Fruit fly (Drosophila melanogaster) whole organism, embryonic: ENCODE data around the gene Vha100-2.

Source experiments
- Adf1 ChIP-seq: fragments of 200-800 bp; sonication (Bioruptor generic); IDR thresholded peaks from 2 replicates; pipeline ENCODE4 v1.3.6; 2022; ENCODE audit warnings: missing biosample characterization, missing genetic modification characterization
- Aef1 ChIP-seq: fragments of 200-800 bp; sonication (Bioruptor generic); IDR thresholded peaks from 3 replicates; pipeline ENCODE4 v1.3.6; 2022; ENCODE audit warnings: missing biosample characterization, missing genetic modification characterization
- Atf-2 ChIP-seq: fragments of 200-800 bp; sonication (Bioruptor generic); optimal IDR thresholded peaks from 2 replicates; lab custom pipeline; 2016; ENCODE audit warnings: missing biosample characterization, missing genetic modification characterization
- Blimp-1 ChIP-seq: fragments of 200-800 bp; sonication (Bioruptor generic); optimal IDR thresholded peaks from 3 replicates; lab custom pipeline; 2018; ENCODE audit warnings: missing biosample characterization, missing genetic modification characterization, mild to moderate bottlenecking, moderate library complexity, missing genetic modification reagents
- BtbVII ChIP-seq: fragments of 200-800 bp; sonication (Bioruptor generic); optimal IDR thresholded peaks from 3 replicates; lab custom pipeline; 2017; ENCODE audit warnings: missing biosample characterization, mild to moderate bottlenecking, missing genetic modification characterization
- C15 ChIP-seq: fragments of 200-800 bp; sonication (Bioruptor generic); IDR thresholded peaks from 3 replicates; pipeline ENCODE4 v1.3.6; 2022; ENCODE audit warnings: missing biosample characterization, missing genetic modification characterization
- CG11093 ChIP-seq: fragments of 200-800 bp; sonication (Bioruptor generic); IDR thresholded peaks from 3 replicates; pipeline ENCODE4 v1.3.6; 2022; ENCODE audit warnings: missing biosample characterization, missing genetic modification characterization
- CG11560 ChIP-seq: fragments of 200-800 bp; sonication (Bioruptor generic); IDR thresholded peaks from 3 replicates; pipeline ENCODE4 v1.3.6; 2022; ENCODE audit warnings: missing biosample characterization, missing genetic modification characterization
- CG12236 ChIP-seq: fragments of 200-800 bp; sonication (Bioruptor generic); optimal IDR thresholded peaks from 2 replicates; lab custom pipeline; 2016; ENCODE audit warnings: missing biosample characterization, missing genetic modification characterization
- CG13624 ChIP-seq: fragments of 200-800 bp; sonication (Bioruptor generic); optimal IDR thresholded peaks from 2 replicates; lab custom pipeline; 2016; ENCODE audit warnings: missing biosample characterization, missing genetic modification characterization
- CG15011 ChIP-seq: fragments of 200-800 bp; sonication (Bioruptor generic); optimal IDR thresholded peaks from 3 replicates; lab custom pipeline; 2018; ENCODE audit warnings: missing biosample characterization, mild to moderate bottlenecking, missing genetic modification characterization
- CG15073 ChIP-seq: fragments of 200-800 bp; sonication (Bioruptor generic); optimal IDR thresholded peaks from 2 replicates; lab custom pipeline; 2016; ENCODE audit warnings: missing biosample characterization, missing genetic modification characterization
- CG1603 ChIP-seq: fragments of 200-800 bp; sonication (Bioruptor generic); optimal IDR thresholded peaks from 2 replicates; lab custom pipeline; 2019; ENCODE audit warnings: missing biosample characterization, mild to moderate bottlenecking, missing genetic modification characterization, moderate library complexity
- CG1647 ChIP-seq: fragments of 200-800 bp; sonication (Bioruptor generic); optimal IDR thresholded peaks from 3 replicates; lab custom pipeline; 2016; ENCODE audit warnings: missing biosample characterization, missing genetic modification characterization
- CG18476 ChIP-seq: fragments of 200-800 bp; sonication (Bioruptor generic); optimal IDR thresholded peaks from 2 replicates; lab custom pipeline; 2016; ENCODE audit warnings: missing biosample characterization, mild to moderate bottlenecking, missing genetic modification characterization
- CG2712 ChIP-seq: fragments of 200-800 bp; optimal IDR thresholded peaks from 3 replicates; lab custom pipeline; 2019; ENCODE audit warnings: missing biosample characterization, mild to moderate bottlenecking, missing genetic modification characterization, moderate library complexity
- CG2875 ChIP-seq: fragments of 200-800 bp; sonication (Bioruptor generic); optimal IDR thresholded peaks from 2 replicates; lab custom pipeline; 2017; ENCODE audit warnings: missing biosample characterization, mild to moderate bottlenecking, missing genetic modification characterization, missing genetic modification reagents
- CG3847 ChIP-seq: fragments of 200-800 bp; sonication (Bioruptor generic); IDR thresholded peaks from 2 replicates; pipeline ENCODE4 v1.3.6; 2022; ENCODE audit warnings: missing biosample characterization, missing genetic modification characterization
- CG5180 ChIP-seq: fragments of 200-800 bp; sonication (Bioruptor generic); optimal IDR thresholded peaks from 3 replicates; lab custom pipeline; 2017; ENCODE audit warnings: missing biosample characterization, missing genetic modification characterization, mild to moderate bottlenecking, moderate library complexity, missing genetic modification reagents
- CG8765 ChIP-seq: fragments of 200-800 bp; sonication (Bioruptor generic); IDR thresholded peaks from 2 replicates; pipeline ENCODE4 v1.3.6; 2022; ENCODE audit warnings: missing biosample characterization, missing genetic modification characterization
- CG9727 ChIP-seq: fragments of 200-800 bp; sonication (Bioruptor generic); optimal IDR thresholded peaks from 3 replicates; lab custom pipeline; 2017; ENCODE audit warnings: missing biosample characterization, mild to moderate bottlenecking, missing genetic modification characterization
- D ChIP-seq, 2 experiments: fragments of 200-800 bp in 1 of 2; fragments of >200 bp in 1 of 2; sonication (Bioruptor generic) in 1 of 2; optimal IDR thresholded peaks; 2 replicates in 1 of 2; 3 replicates in 1 of 2; lab custom pipeline; 2017; ENCODE audit warnings: mild to moderate bottlenecking in 1 of 2, missing biosample characterization in 1 of 2, missing genetic modification characterization in 1 of 2, missing genetic modification reagents in 1 of 2
- Dek ChIP-seq: fragments of 200-800 bp; sonication (Bioruptor generic); optimal IDR thresholded peaks from 3 replicates; lab custom pipeline; 2019; ENCODE audit warnings: missing biosample characterization, mild to moderate bottlenecking, missing genetic modification characterization, moderate library complexity
- Doc3 ChIP-seq: fragments of 200-800 bp; sonication (Bioruptor generic); IDR thresholded peaks from 3 replicates; pipeline ENCODE4 v1.3.6; 2022; ENCODE audit warnings: missing biosample characterization, missing genetic modification characterization; ENCODE audit not compliant: partially characterized antibody
- Dref ChIP-seq: fragments of 200-800 bp; sonication (Bioruptor generic); IDR thresholded peaks from 2 replicates; pipeline ENCODE4 v1.3.6; 2022; ENCODE audit warnings: missing biosample characterization, missing genetic modification characterization
- HLH54F ChIP-seq: fragments of 200-800 bp; sonication (Bioruptor generic); optimal IDR thresholded peaks from 3 replicates; lab custom pipeline; 2016; ENCODE audit warnings: missing biosample characterization, missing genetic modification characterization
- Hr39 ChIP-seq: fragments of >200 bp; optimal IDR thresholded peaks from 2 replicates; lab custom pipeline; 2017
- Lim3 ChIP-seq: fragments of 200-800 bp; sonication (Bioruptor generic); IDR thresholded peaks from 2 replicates; pipeline ENCODE4 v1.3.6; 2022; ENCODE audit warnings: missing biosample characterization, missing genetic modification characterization
- NK7.1 ChIP-seq: fragments of 200-800 bp; sonication (Bioruptor generic); optimal IDR thresholded peaks from 3 replicates; lab custom pipeline; 2016; ENCODE audit warnings: missing biosample characterization, missing genetic modification characterization
- PHDP ChIP-seq: fragments of 200-800 bp; sonication (Bioruptor generic); optimal IDR thresholded peaks from 3 replicates; lab custom pipeline; 2018; ENCODE audit warnings: missing biosample characterization, mild to moderate bottlenecking, missing genetic modification characterization, moderate library complexity
- Scr ChIP-seq: fragments of 200-800 bp; sonication (Bioruptor generic); IDR thresholded peaks from 2 replicates; pipeline ENCODE4 v1.3.6; 2022; ENCODE audit warnings: missing biosample characterization, missing genetic modification characterization; ENCODE audit not compliant: partially characterized antibody
- abd-A ChIP-seq: fragments of 200-800 bp; sonication (Bioruptor generic); optimal IDR thresholded peaks from 3 replicates; lab custom pipeline; 2019; ENCODE audit warnings: missing biosample characterization, mild to moderate bottlenecking, missing genetic modification characterization, moderate library complexity
- amos ChIP-seq: fragments of 200-800 bp; sonication (Bioruptor generic); IDR thresholded peaks from 2 replicates; pipeline ENCODE4 v1.3.6; 2022; ENCODE audit warnings: missing biosample characterization, missing genetic modification characterization; ENCODE audit not compliant: partially characterized antibody
- cas ChIP-seq: fragments of 200-800 bp; sonication (Bioruptor generic); IDR thresholded peaks from 2 replicates; pipeline ENCODE4 v1.3.6; 2022; ENCODE audit warnings: missing biosample characterization, missing genetic modification characterization
- chm ChIP-seq: fragments of 200-800 bp; sonication (Bioruptor generic); IDR thresholded peaks from 2 replicates; pipeline ENCODE4 v1.3.6; 2022; ENCODE audit warnings: missing biosample characterization, missing genetic modification characterization
- dysf ChIP-seq: fragments of 200-800 bp; sonication (Bioruptor generic); IDR thresholded peaks from 3 replicates; pipeline ENCODE4 v1.3.6; 2022; ENCODE audit warnings: missing biosample characterization, missing genetic modification characterization
- grn ChIP-seq: fragments of 200-800 bp; sonication (Bioruptor generic); optimal IDR thresholded peaks from 3 replicates; lab custom pipeline; 2017; ENCODE audit warnings: missing biosample characterization, missing genetic modification characterization
- hbn ChIP-seq: fragments of 200-800 bp; sonication (Bioruptor generic); IDR thresholded peaks from 2 replicates; pipeline ENCODE4 v1.3.6; 2022; ENCODE audit warnings: missing biosample characterization, missing genetic modification characterization; ENCODE audit not compliant: partially characterized antibody
- ind ChIP-seq: fragments of 200-800 bp; sonication (Bioruptor generic); optimal IDR thresholded peaks from 3 replicates; lab custom pipeline; 2016; ENCODE audit warnings: missing biosample characterization, missing genetic modification characterization
- insv ChIP-seq, 2 experiments: fragments of 200-800 bp; sonication (Bioruptor generic); optimal IDR thresholded peaks; 3 replicates each; lab custom pipeline; 2016 to 2018; ENCODE audit warnings: missing biosample characterization in 2 of 2, missing genetic modification characterization in 2 of 2
- lbe ChIP-seq: fragments of 200-800 bp; sonication (Bioruptor generic); optimal IDR thresholded peaks from 2 replicates; lab custom pipeline; 2016; ENCODE audit warnings: missing biosample characterization, mild to moderate bottlenecking, missing genetic modification characterization
- lmd ChIP-seq: fragments of 200-800 bp; sonication (Bioruptor generic); IDR thresholded peaks from 2 replicates; pipeline ENCODE4 v1.3.6; 2022; ENCODE audit warnings: missing biosample characterization, missing genetic modification characterization
- nerfin-1 ChIP-seq: fragments of 200-800 bp; sonication (Bioruptor generic); optimal IDR thresholded peaks from 3 replicates; lab custom pipeline; 2019; ENCODE audit warnings: missing biosample characterization, mild to moderate bottlenecking, missing genetic modification characterization, moderate library complexity
- p53 ChIP-seq: fragments of 200-800 bp; sonication (Bioruptor generic); optimal IDR thresholded peaks from 2 replicates; lab custom pipeline; 2016; ENCODE audit warnings: missing biosample characterization, missing genetic modification characterization
- seq ChIP-seq: fragments of 200-800 bp; sonication (Bioruptor generic); IDR thresholded peaks from 2 replicates; pipeline ENCODE4 v1.3.6; 2022; ENCODE audit warnings: missing biosample characterization, missing genetic modification characterization
- sim ChIP-seq: fragments of 200-800 bp; sonication (Bioruptor generic); IDR thresholded peaks from 2 replicates; pipeline ENCODE4 v1.3.6; 2022; ENCODE audit warnings: missing biosample characterization, missing genetic modification characterization
- slou ChIP-seq: fragments of 200-800 bp; sonication (Bioruptor generic); optimal IDR thresholded peaks from 3 replicates; lab custom pipeline; 2016; ENCODE audit warnings: missing biosample characterization, missing genetic modification characterization
- vvl ChIP-seq: fragments of 200-800 bp; sonication (Bioruptor generic); IDR thresholded peaks from 2 replicates; pipeline ENCODE4 v1.3.6; 2022; ENCODE audit warnings: missing biosample characterization, missing genetic modification characterization
- zen2 ChIP-seq: fragments of 200-800 bp; sonication (Bioruptor generic); IDR thresholded peaks from 3 replicates; pipeline ENCODE4 v1.3.6; 2022; ENCODE audit warnings: missing biosample characterization, missing genetic modification characterization; ENCODE audit not compliant: partially characterized antibody

Vha100-2 gene

dm6 chr3R:18448059-18448979 is 49.4 kb upstream of the Vha100-2 start (continued):
- TF ChIP-seq amos (GFP tag; lab: Robert Waterston, UW) (no peak; the same call in 1 of the 2 replicates), C15 (no peak), BtbVII (GFP tag; lab: Kevin White, UChicago) (peak; percentile 30), dysf (GFP tag; lab: Robert Waterston, UW) (no peak), Hr39 (lab: Kevin White, UChicago) (no peak), CG1647 (no peak), CG11560 (tag; lab: Robert Waterston, UW) (no peak), HLH54F (peak; percentile 50), vvl (no peak), CG9727 (GFP tag; lab: Kevin White, UChicago) (peak; percentile 57), slou (GFP tag; lab: Kevin White, UChicago) (no peak), CG8765 (GFP tag; lab: Robert Waterston, UW) (peak; percentile 26; the same call in 1 of the 2 replicates), CG13624 (GFP tag; lab: Kevin White, UChicago) (peak; percentile 52), CG18476 (GFP tag; lab: Kevin White, UChicago) (no peak), Blimp-1 (GFP tag; lab: Kevin White, UChicago) (no peak), zen2 (GFP tag; lab: Robert Waterston, UW) (no peak), CG5180 (GFP tag; lab: Kevin White, UChicago) (no peak), Doc3 (GFP tag; lab: Robert Waterston, UW) (no peak), insv (GFP tag; optimal IDR thresholded peaks at IDR 0.05; lab: Kevin White, UChicago) (no peak), D (optimal IDR thresholded peaks at IDR 0.05; lab: Kevin White, UChicago) (no peak), D (GFP tag; optimal IDR thresholded peaks at IDR 0.05; lab: Kevin White, UChicago) (no peak), chm (GFP tag; lab: Robert Waterston, UW) (no peak), lbe (GFP tag; lab: Kevin White, UChicago) (peak; percentile 80), Lim3 (GFP tag; lab: Robert Waterston, UW) (no peak), CG1603 (tag; lab: Kevin White, UChicago) (no peak), ind (GFP tag; lab: Kevin White, UChicago) (peak; percentile 26), lmd (GFP tag; lab: Robert Waterston, UW) (no peak; the same call in 1 of the 2 replicates), grn (no peak), nerfin-1 (tag; lab: Kevin White, UChicago) (no peak), Dref (no peak), cas (no peak), Dek (tag; lab: Kevin White, UChicago) (peak; percentile 45), Aef1 (GFP tag; lab: Robert Waterston, UW) (no peak), Adf1 (GFP tag; lab: Robert Waterston, UW) (peak; percentile 89), Atf-2 (peak; percentile 4), seq (GFP tag; lab: Robert Waterston, UW) (no peak), CG2712 (tag; lab: Kevin White, UChicago) (no peak), CG15011 (peak; percentile 7), sim (no peak), hbn (GFP tag; lab: Robert Waterston, UW) (no peak), CG3847 (peak; percentile 36; the same call in 1 of the 2 replicates), CG12236 (no peak), p53 (GFP tag; lab: Kevin White, UChicago) (no peak), CG15073 (GFP tag; lab: Kevin White, UChicago) (no peak), Scr (no peak), CG2875 (no peak), PHDP (tag; lab: Kevin White, UChicago) (peak; percentile 15), CG11093 (no peak), NK7.1 (GFP tag; lab: Kevin White, UChicago) (no peak), abd-A (no peak)
